Fruit fly (Drosophila melanogaster) whole organism, prepupa: ENCODE measurements around the gene CG2267.

Experiments used
- CG10669 ChIP-seq: fragments of 200-800 bp; sonication (Bioruptor generic); optimal IDR thresholded peaks from 3 replicates; lab custom pipeline; 2018; ENCODE audit warnings: missing biosample characterization, mild to moderate bottlenecking, missing genetic modification characterization, moderate library complexity
- CG11294 ChIP-seq: fragments of 200-800 bp; sonication (Bioruptor generic); IDR thresholded peaks from 2 replicates; pipeline ENCODE4 v1.3.6; 2022; ENCODE audit warnings: missing biosample characterization, missing genetic modification characterization
- CG11762 ChIP-seq: fragments of 200-800 bp; sonication (Bioruptor generic); optimal IDR thresholded peaks from 3 replicates; lab custom pipeline; 2016; ENCODE audit warnings: missing biosample characterization, missing genetic modification characterization; ENCODE audit not compliant: insufficient read depth
- CG11902 ChIP-seq: fragments of 200-800 bp; sonication (Bioruptor generic); optimal IDR thresholded peaks from 3 replicates; lab custom pipeline; 2016; ENCODE audit warnings: missing biosample characterization, missing genetic modification characterization
- CG15336 ChIP-seq: fragments of 200-800 bp; sonication (Bioruptor generic); IDR thresholded peaks from 2 replicates; pipeline ENCODE4 v1.3.6; 2022; ENCODE audit warnings: missing biosample characterization, missing genetic modification characterization
- CG16779 ChIP-seq: fragments of 200-800 bp; sonication (Bioruptor generic); optimal IDR thresholded peaks from 3 replicates; lab custom pipeline; 2017; ENCODE audit warnings: missing biosample characterization, mild to moderate bottlenecking, missing genetic modification characterization
- CG3032 ChIP-seq: fragments of 200-800 bp; optimal IDR thresholded peaks from 2 replicates; lab custom pipeline; 2019; ENCODE audit warnings: missing biosample characterization, mild to moderate bottlenecking, missing genetic modification characterization, moderate library complexity
- CG32006 ChIP-seq: fragments of 200-800 bp; sonication (Bioruptor generic); optimal IDR thresholded peaks from 3 replicates; lab custom pipeline; 2017; ENCODE audit warnings: missing biosample characterization, mild to moderate bottlenecking, missing genetic modification characterization
- CG34406 ChIP-seq: fragments of 200-800 bp; sonication (Bioruptor generic); optimal IDR thresholded peaks from 3 replicates; lab custom pipeline; 2016; ENCODE audit warnings: missing biosample characterization, missing genetic modification characterization
- CG3919 ChIP-seq: fragments of 200-800 bp; sonication (Bioruptor generic); optimal IDR thresholded peaks from 3 replicates; lab custom pipeline; 2016; ENCODE audit warnings: missing biosample characterization, missing genetic modification characterization
- CG6163 ChIP-seq: fragments of 200-800 bp; sonication (Bioruptor generic); IDR thresholded peaks from 3 replicates; pipeline ENCODE4 v1.3.6; 2022; ENCODE audit warnings: missing biosample characterization, missing genetic modification characterization
- CG8632 ChIP-seq: fragments of 200-800 bp; sonication (Bioruptor generic); optimal IDR thresholded peaks from 3 replicates; lab custom pipeline; 2016; ENCODE audit warnings: missing biosample characterization, missing genetic modification characterization
- Eip75B ChIP-seq: fragments of 200-800 bp; sonication (Bioruptor generic); optimal IDR thresholded peaks from 3 replicates; lab custom pipeline; 2016; ENCODE audit warnings: missing biosample characterization, missing genetic modification characterization
- Eip78C ChIP-seq: fragments of 200-800 bp; sonication (Bioruptor generic); peaks from one replicate; lab custom pipeline; 2016; ENCODE audit warnings: missing biosample characterization, missing genetic modification characterization
- Eip93F ChIP-seq: fragments of 200-800 bp; sonication (Bioruptor generic); optimal IDR thresholded peaks from 2 replicates; lab custom pipeline; 2016; ENCODE audit warnings: missing biosample characterization, mild to moderate bottlenecking, missing genetic modification characterization
- Ets21C ChIP-seq: fragments of 200-800 bp; sonication (Bioruptor generic); optimal IDR thresholded peaks from 3 replicates; lab custom pipeline; 2016; ENCODE audit warnings: missing biosample characterization, missing genetic modification characterization
- Ets96B ChIP-seq: fragments of 200-800 bp; optimal IDR thresholded peaks from 2 replicates; lab custom pipeline; 2019; ENCODE audit warnings: missing biosample characterization, mild to moderate bottlenecking, missing genetic modification characterization, moderate library complexity
- Gug ChIP-seq: fragments of 200-800 bp; sonication (Bioruptor generic); IDR thresholded peaks from 2 replicates; pipeline ENCODE4 v1.3.6; 2022; ENCODE audit warnings: missing biosample characterization, missing genetic modification characterization
- Hr39 ChIP-seq: fragments of 200-800 bp; sonication (Bioruptor generic); optimal IDR thresholded peaks from 2 replicates; lab custom pipeline; 2016; ENCODE audit warnings: missing biosample characterization, missing genetic modification characterization
- Lpt ChIP-seq: fragments of 200-800 bp; sonication (Bioruptor generic); optimal IDR thresholded peaks from 3 replicates; lab custom pipeline; 2016; ENCODE audit warnings: missing biosample characterization, missing genetic modification characterization
- Met ChIP-seq: fragments of 200-800 bp; sonication (Bioruptor generic); optimal IDR thresholded peaks from 3 replicates; lab custom pipeline; 2016; ENCODE audit warnings: missing biosample characterization, missing genetic modification characterization
- OdsH ChIP-seq: fragments of 200-800 bp; sonication (Bioruptor generic); optimal IDR thresholded peaks from 3 replicates; lab custom pipeline; 2016; ENCODE audit warnings: missing biosample characterization, missing genetic modification characterization
- Smox ChIP-seq: fragments of 200-800 bp; sonication (Bioruptor generic); optimal IDR thresholded peaks from 3 replicates; lab custom pipeline; 2016; ENCODE audit warnings: missing biosample characterization, missing genetic modification characterization
- Sox102F ChIP-seq: fragments of 200-800 bp; sonication (Bioruptor generic); optimal IDR thresholded peaks from 2 replicates; lab custom pipeline; 2016; ENCODE audit warnings: missing biosample characterization, mild to moderate bottlenecking, missing genetic modification characterization
- Sox14 ChIP-seq: fragments of 200-800 bp; sonication (Bioruptor generic); optimal IDR thresholded peaks from 3 replicates; lab custom pipeline; 2016; ENCODE audit warnings: missing biosample characterization, missing genetic modification characterization
- acj6 ChIP-seq: fragments of 200-800 bp; sonication (Bioruptor generic); optimal IDR thresholded peaks from 3 replicates; lab custom pipeline; 2016; ENCODE audit warnings: missing biosample characterization, missing genetic modification characterization
- dac ChIP-seq: fragments of 200-800 bp; sonication (Bioruptor generic); optimal IDR thresholded peaks from 2 replicates; lab custom pipeline; 2017; ENCODE audit warnings: missing biosample characterization, mild to moderate bottlenecking, missing genetic modification characterization
- dsx ChIP-seq: fragments of 200-800 bp; optimal IDR thresholded peaks from 3 replicates; lab custom pipeline; 2019; ENCODE audit warnings: missing biosample characterization, mild to moderate bottlenecking, missing genetic modification characterization, moderate library complexity; ENCODE audit not compliant: poor library complexity, severe bottlenecking
- eg ChIP-seq: fragments of 200-800 bp; sonication (Bioruptor generic); IDR thresholded peaks from 3 replicates; pipeline ENCODE4 v1.3.6; 2022; ENCODE audit warnings: missing biosample characterization, missing genetic modification characterization
- esn ChIP-seq: fragments of 200-800 bp; sonication (Bioruptor generic); optimal IDR thresholded peaks from 2 replicates; lab custom pipeline; 2016; ENCODE audit warnings: missing biosample characterization, mild to moderate bottlenecking, missing genetic modification characterization, moderate library complexity
- fd85E ChIP-seq: fragments of 200-800 bp; sonication (Bioruptor generic); optimal IDR thresholded peaks from 3 replicates; lab custom pipeline; 2016; ENCODE audit warnings: missing biosample characterization, missing genetic modification characterization
- fkh ChIP-seq: fragments of 200-800 bp; sonication (Bioruptor generic); optimal IDR thresholded peaks from 3 replicates; lab custom pipeline; 2017; ENCODE audit warnings: missing biosample characterization, mild to moderate bottlenecking, missing genetic modification characterization, moderate library complexity
- pdm3 ChIP-seq: fragments of 200-800 bp; sonication (Bioruptor generic); optimal IDR thresholded peaks from 3 replicates; lab custom pipeline; 2016; ENCODE audit warnings: missing biosample characterization, missing genetic modification characterization
- spab ChIP-seq: fragments of 200-800 bp; sonication (Bioruptor generic); optimal IDR thresholded peaks from 2 replicates; lab custom pipeline; 2017; ENCODE audit warnings: missing biosample characterization, mild to moderate bottlenecking, missing genetic modification characterization, missing genetic modification reagents
- ss ChIP-seq, 2 experiments: fragments of 200-800 bp; sonication (Bioruptor generic); optimal IDR thresholded peaks; 2 replicates in 1 of 2; 3 replicates in 1 of 2; lab custom pipeline; 2017 to 2018; ENCODE audit warnings: mild to moderate bottlenecking in 2 of 2, missing biosample characterization in 2 of 2, missing genetic modification characterization in 2 of 2, moderate library complexity in 1 of 2

CG2267 gene

dm6 chr3R:30628928-30629327 lies at the start of gene CG2267:
CG2267 (minus strand) TSS chr3R:30629028.
- TF ChIP-seq OdsH (GFP tag; lab: Kevin White, UChicago), result no peak
- TF ChIP-seq pdm3 (GFP tag; lab: Kevin White, UChicago), result no peak
- TF ChIP-seq CG34406 (GFP tag; lab: Kevin White, UChicago), result no peak
- TF ChIP-seq ss (GFP tag; optimal IDR thresholded peaks at IDR 0.05; lab: Kevin White, UChicago), result no peak
- TF ChIP-seq esn (GFP tag; lab: Kevin White, UChicago), result no peak
- no peak for TF ChIP-seq Sox102F (GFP tag; lab: Kevin White, UChicago)
- no peak for TF ChIP-seq Eip75B (GFP tag; lab: Kevin White, UChicago)
- TF ChIP-seq spab (GFP tag; lab: Kevin White, UChicago), result no peak
- no peak for TF ChIP-seq dac
- TF ChIP-seq CG6163 (GFP tag; lab: Robert Waterston, UW), result no peak
- TF ChIP-seq Ets96B (tag; lab: Kevin White, UChicago), result no peak
- TF ChIP-seq acj6 (GFP tag; lab: Kevin White, UChicago), result no peak
- no peak for TF ChIP-seq CG32006 (GFP tag; lab: Kevin White, UChicago)
- no peak for TF ChIP-seq Sox14
- TF ChIP-seq Ets21C, result no peak
- TF ChIP-seq CG11762 (GFP tag; lab: Kevin White, UChicago), result no peak
- TF ChIP-seq Eip93F (GFP tag; lab: Kevin White, UChicago), result no peak
- no peak for TF ChIP-seq dsx (GFP tag; lab: Kevin White, UChicago)
- no peak for TF ChIP-seq CG15336 (GFP tag; lab: Robert Waterston, UW)
- no peak for TF ChIP-seq CG8632 (GFP tag; lab: Kevin White, UChicago)
- TF ChIP-seq, all 60 proteins: peak for 0

- TF ChIP-seq eg (no peak), dsx (GFP tag; lab: Kevin White, UChicago) (no peak), CG16779 (no peak), Ets96B (tag; lab: Kevin White, UChicago) (no peak), CG34406 (GFP tag; lab: Kevin White, UChicago) (no peak), CG3919 (GFP tag; lab: Kevin White, UChicago) (no peak), Gug (GFP tag; lab: Robert Waterston, UW) (no peak)
Measured at dm6 chr3R:30649661-30650060, 20.8 kb upstream of the CG2267 start, which contains the start of gene CG34433. CG34433 (plus strand) TSS chr3R:30649961.

DNA sequence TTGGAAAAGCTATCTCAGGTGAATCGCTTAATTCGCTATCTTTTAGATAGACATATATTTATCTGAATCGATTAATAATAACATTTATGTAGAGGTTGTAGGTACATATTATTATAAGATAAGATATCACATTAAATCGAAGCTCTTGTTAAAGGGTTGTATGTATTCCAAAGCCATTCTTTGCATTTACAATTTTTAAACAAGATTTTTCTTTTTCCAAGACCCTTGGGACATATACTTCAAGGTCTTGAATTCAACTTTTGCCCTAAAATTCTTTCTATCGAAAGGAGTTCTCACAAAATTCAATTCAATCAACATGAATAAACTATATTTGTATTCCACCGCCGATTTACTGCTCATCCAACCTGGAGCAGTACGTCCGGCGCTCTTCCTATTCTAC lies 20.0 kb upstream of the CG2267 start, which contains the start of gene CG34432:
CG34432 (plus strand) TSS at position 301 of the 400 bp plus-strand sequence.
- TF ChIP-seq dsx (GFP tag; lab: Kevin White, UChicago), result no peak
- no peak for TF ChIP-seq ss (GFP tag; optimal IDR thresholded peaks at IDR 0.05; lab: Kevin White, UChicago)
- TF ChIP-seq CG8632 (GFP tag; lab: Kevin White, UChicago), result no peak
- TF ChIP-seq fd85E, result no peak
- TF ChIP-seq OdsH (GFP tag; lab: Kevin White, UChicago), result no peak
- TF ChIP-seq Smox (GFP tag; lab: Kevin White, UChicago), result no peak
- no peak for TF ChIP-seq Ets21C
- TF ChIP-seq, all 60 proteins: peak for 0

DNA sequence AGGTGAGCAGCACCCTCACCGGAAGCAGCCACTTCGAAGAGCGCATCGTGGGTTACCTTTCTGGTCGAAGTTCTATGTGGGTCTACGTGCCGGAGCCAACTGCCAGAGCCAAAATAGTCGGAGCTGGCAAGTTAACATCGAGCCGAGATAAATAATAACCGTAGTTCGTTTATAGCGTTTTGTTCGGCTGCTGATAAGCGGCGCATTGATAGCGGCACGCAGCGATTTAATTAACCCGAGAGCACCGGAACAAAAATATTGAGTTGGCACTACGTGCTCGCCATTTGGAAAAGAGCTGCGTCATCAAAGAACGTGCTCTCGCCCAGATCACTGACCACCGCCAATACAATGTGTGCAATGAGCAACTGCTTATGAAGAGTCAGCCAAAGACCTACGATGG lies 19.6 kb upstream of the CG2267 start, which contains the start of gene PH4alphaPV:
PH4alphaPV (minus strand) TSS at position 101 of the 400 bp plus-strand sequence.
- no peak for TF ChIP-seq CG3032 (tag; lab: Kevin White, UChicago)
- TF ChIP-seq fd85E, result no peak
- TF ChIP-seq Eip78C (GFP tag; lab: Kevin White, UChicago), result no peak
- TF ChIP-seq CG11294, result no peak
- no peak for TF ChIP-seq Met (GFP tag; lab: Kevin White, UChicago)
- no peak for TF ChIP-seq CG11902 (GFP tag; lab: Kevin White, UChicago)
- TF ChIP-seq Lpt, result no peak
- TF ChIP-seq CG11762 (GFP tag; lab: Kevin White, UChicago), result no peak
- no peak for TF ChIP-seq Eip75B (GFP tag; lab: Kevin White, UChicago)
- no peak for TF ChIP-seq fkh (GFP tag; lab: Kevin White, UChicago)
- no peak for TF ChIP-seq CG10669 (GFP tag; lab: Kevin White, UChicago)
- no peak for TF ChIP-seq Sox14
- no peak for TF ChIP-seq Hr39 (GFP tag; lab: Kevin White, UChicago)
- TF ChIP-seq pdm3 (GFP tag; lab: Kevin White, UChicago), result no peak
